Fruit fly (Drosophila melanogaster) whole organism, prepupa: Measurements from ENCODE around the gene CG1662.

ENCODE experiments used
- CG10669 ChIP-seq: fragments of 200-800 bp; sonication (Bioruptor generic); optimal IDR thresholded peaks from 3 replicates; lab custom pipeline; 2018; ENCODE audit warnings: missing biosample characterization, mild to moderate bottlenecking, missing genetic modification characterization, moderate library complexity
- CG3032 ChIP-seq: fragments of 200-800 bp; optimal IDR thresholded peaks from 2 replicates; lab custom pipeline; 2019; ENCODE audit warnings: missing biosample characterization, mild to moderate bottlenecking, missing genetic modification characterization, moderate library complexity
- CG6163 ChIP-seq: fragments of 200-800 bp; sonication (Bioruptor generic); IDR thresholded peaks from 3 replicates; pipeline ENCODE4 v1.3.6; 2022; ENCODE audit warnings: missing biosample characterization, missing genetic modification characterization
- CG6276 ChIP-seq: fragments of 200-800 bp; sonication (Bioruptor generic); optimal IDR thresholded peaks from 2 replicates; lab custom pipeline; 2017; ENCODE audit warnings: missing biosample characterization, mild to moderate bottlenecking, missing genetic modification characterization
- Sox102F ChIP-seq: fragments of 200-800 bp; sonication (Bioruptor generic); optimal IDR thresholded peaks from 2 replicates; lab custom pipeline; 2016; ENCODE audit warnings: missing biosample characterization, mild to moderate bottlenecking, missing genetic modification characterization
- Sox14 ChIP-seq: fragments of 200-800 bp; sonication (Bioruptor generic); optimal IDR thresholded peaks from 3 replicates; lab custom pipeline; 2016; ENCODE audit warnings: missing biosample characterization, missing genetic modification characterization
- achi ChIP-seq: fragments of 200-800 bp; sonication (Bioruptor generic); optimal IDR thresholded peaks from 3 replicates; lab custom pipeline; 2016; ENCODE audit warnings: missing biosample characterization, missing genetic modification characterization
- eg ChIP-seq: fragments of 200-800 bp; sonication (Bioruptor generic); IDR thresholded peaks from 3 replicates; pipeline ENCODE4 v1.3.6; 2022; ENCODE audit warnings: missing biosample characterization, missing genetic modification characterization
- fd59A ChIP-seq: fragments of 200-800 bp; sonication (Bioruptor generic); optimal IDR thresholded peaks from 2 replicates; lab custom pipeline; 2017; ENCODE audit warnings: missing biosample characterization, mild to moderate bottlenecking, missing genetic modification characterization, missing genetic modification reagents
- fkh ChIP-seq: fragments of 200-800 bp; sonication (Bioruptor generic); optimal IDR thresholded peaks from 3 replicates; lab custom pipeline; 2017; ENCODE audit warnings: missing biosample characterization, mild to moderate bottlenecking, missing genetic modification characterization, moderate library complexity
- svp ChIP-seq: fragments of 200-800 bp; sonication (Bioruptor generic); peaks from one replicate; lab custom pipeline; 2016; ENCODE audit warnings: missing biosample characterization, missing genetic modification characterization

DNA sequence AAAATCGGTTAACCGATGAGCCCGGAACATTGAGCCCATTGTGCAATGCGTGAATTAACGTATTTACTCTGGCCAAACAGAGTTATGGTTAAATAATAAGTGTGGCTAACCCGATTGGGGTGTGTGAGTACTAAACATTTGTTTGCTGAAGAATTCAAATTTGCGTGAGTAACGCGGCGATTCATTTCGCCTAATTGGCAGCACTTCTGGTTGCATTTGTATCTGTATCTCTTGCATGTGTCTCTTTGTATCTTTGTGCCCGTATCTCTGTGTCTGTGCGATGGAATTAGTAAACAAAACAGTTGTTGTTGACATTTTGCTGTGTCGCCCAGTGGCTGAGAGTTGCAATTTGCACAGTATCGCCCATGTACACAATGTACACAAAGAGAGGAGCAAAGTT lies 23.5 kb downstream of the CG1662 start:
- no peak for TF ChIP-seq svp (GFP tag; lab: Kevin White, UChicago)
- TF ChIP-seq fd59A (GFP tag; lab: Kevin White, UChicago), result no peak
- TF ChIP-seq CG6276, result no peak
- no peak for TF ChIP-seq CG10669 (GFP tag; lab: Kevin White, UChicago)
- TF ChIP-seq achi (GFP tag; lab: Kevin White, UChicago), result no peak
- TF ChIP-seq Sox102F, result no peak
- TF ChIP-seq Sox14, result no peak
- TF ChIP-seq CG6163 (GFP tag; lab: Robert Waterston, UW), result 0 out of 3 replicates have a peak, but pooled peaks have one; percentile 7
- TF ChIP-seq CG3032 (tag; lab: Kevin White, UChicago), result no peak
- no peak for TF ChIP-seq eg (GFP tag; lab: Robert Waterston, UW)
- peak; percentile 53 for TF ChIP-seq fkh (GFP tag; lab: Kevin White, UChicago)
